Worm (Caenorhabditis elegans): ENCODE results near the gene ZK1290.5.

DNA sequence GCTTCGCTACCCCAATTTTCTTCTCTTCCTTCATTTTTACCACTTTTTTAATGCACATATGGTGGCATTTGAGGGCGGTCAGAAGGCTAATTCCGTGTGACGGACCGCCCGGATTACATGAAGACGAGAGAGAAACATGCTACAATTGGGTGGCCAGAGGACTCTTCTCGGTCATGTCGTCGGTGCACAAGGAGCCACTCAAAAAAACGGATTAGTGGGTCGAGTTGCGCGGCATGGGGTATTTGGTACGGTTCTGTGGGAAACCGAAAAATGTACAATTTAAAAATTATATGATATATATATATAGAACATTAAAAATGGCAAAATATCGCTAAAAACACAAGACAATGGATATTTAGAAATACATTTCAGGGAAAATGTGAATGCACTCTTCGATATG is 41.4 kb downstream of the ZK1290.5 start:
- TF ChIP-seq tab-1 (GFP tag; IDR thresholded peaks at IDR 0.05) (no peak), cog-1 (tag; optimal IDR thresholded peaks at IDR 0.05) (no peak)

Measured in whole organism, midembryonic.